Worm (Caenorhabditis elegans): Measurements from ENCODE around the gene dhs-9.

DNA sequence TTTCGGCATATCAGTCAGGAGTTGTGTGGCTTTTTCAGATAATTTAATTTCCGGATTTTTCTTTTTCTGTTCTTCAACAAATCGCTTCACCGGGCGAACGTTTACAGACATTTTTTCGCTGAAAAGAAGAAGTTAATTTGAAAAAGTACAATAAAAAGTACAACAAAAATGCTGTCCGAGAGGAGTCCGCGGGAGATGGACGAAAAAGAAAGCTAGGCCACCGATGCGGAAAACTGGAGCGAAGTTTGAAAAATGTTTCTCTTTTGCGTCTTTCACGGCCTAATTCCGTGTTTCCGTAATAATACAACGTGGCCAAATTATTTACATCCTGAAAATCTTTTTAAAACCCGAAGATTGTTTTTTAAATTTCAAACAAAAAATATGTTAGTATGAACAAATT, 18.6 kb downstream of the dhs-9 start, which contains the start of gene thoc-5:
- TF ChIP-seq sptf-1 (tag; optimal IDR thresholded peaks at IDR 0.05) (peak; percentile 70), lsy-2 (tag; optimal IDR thresholded peaks at IDR 0.05) (peak; percentile 67), mls-2 (tag; optimal IDR thresholded peaks at IDR 0.05) (peak; percentile 33), unc-62 (GFP tag; optimal IDR thresholded peaks at IDR 0.05) (no peak), nhr-76 (tag; optimal IDR thresholded peaks at IDR 0.05) (no peak)
